Fruit fly (Drosophila melanogaster): ENCODE measurements around the gene Ag5r.

Gene Ag5r

dm6 chrX:14743819-14744218 lies 42.5 kb downstream of the Ag5r start (continued):
- TF ChIP-seq unc-4 (GFP tag; IDR thresholded peaks at IDR 0.05; ENCODE audit: partially characterized antibody) (no peak), CG14014 (GFP tag; IDR thresholded peaks at IDR 0.05) (no peak), CG1024 (GFP tag; IDR thresholded peaks at IDR 0.05) (0 out of 2 replicates have a peak, but pooled peaks have one; percentile 31), sens-2 (GFP tag; IDR thresholded peaks at IDR 0.05) (no peak), h (optimal IDR thresholded peaks at IDR 0.05) (no peak), Atf3 (GFP tag; optimal IDR thresholded peaks at IDR 0.05) (no peak), jigr1 (GFP tag; IDR thresholded peaks at IDR 0.05) (no peak; the same call in 2 of the 3 replicates), sd (tag; optimal IDR thresholded peaks at IDR 0.05) (no peak), Hr39 (optimal IDR thresholded peaks at IDR 0.05) (no peak), CG15269 (tag; optimal IDR thresholded peaks at IDR 0.05) (peak; percentile 55), Gug (GFP tag; IDR thresholded peaks at IDR 0.05) (peak; percentile 1; the same call in 1 of the 4 replicates), CG12942 (GFP tag; optimal IDR thresholded peaks at IDR 0.05) (no peak), CG6813 (GFP tag; optimal IDR thresholded peaks at IDR 0.05) (peak; percentile 7), fu2 (GFP tag; optimal IDR thresholded peaks at IDR 0.05) (no peak), CG15073 (GFP tag; optimal IDR thresholded peaks at IDR 0.05) (no peak), CG16863 (GFP tag; optimal IDR thresholded peaks at IDR 0.05) (no peak), Dref (GFP tag; IDR thresholded peaks at IDR 0.05) (no peak), CG8765 (GFP tag; IDR thresholded peaks at IDR 0.05) (peak; percentile 30; the same call in 1 of the 2 replicates), ERR (GFP tag; optimal IDR thresholded peaks at IDR 0.05) (no peak), toy (GFP tag; IDR thresholded peaks at IDR 0.05) (no peak), caup (GFP tag; optimal IDR thresholded peaks at IDR 0.05; ENCODE audit: severe bottlenecking) (peak; percentile 8), CG2120 (GFP tag; optimal IDR thresholded peaks at IDR 0.05) (peak; percentile 15), knrl (GFP tag; IDR thresholded peaks at IDR 0.05; ENCODE audit: partially characterized antibody) (no peak), slp2 (GFP tag; optimal IDR thresholded peaks at IDR 0.05) (no peak), lab (GFP tag; optimal IDR thresholded peaks at IDR 0.05) (peak; percentile 48), CG10543 (GFP tag; optimal IDR thresholded peaks at IDR 0.05) (peak; percentile 8), CG34224 (GFP tag; IDR thresholded peaks at IDR 0.05; ENCODE audit: partially characterized antibody) (no peak), CG7271 (tag; optimal IDR thresholded peaks at IDR 0.05) (no peak), sc (optimal IDR thresholded peaks at IDR 0.05) (no peak), sc (GFP tag; optimal IDR thresholded peaks at IDR 0.05) (peak; percentile 33), Hand (GFP tag; optimal IDR thresholded peaks at IDR 0.05) (no peak), CG6683 (GFP tag; optimal IDR thresholded peaks at IDR 0.05) (no peak), CG7928 (GFP tag; optimal IDR thresholded peaks at IDR 0.05) (no peak), inv (GFP tag; IDR thresholded peaks at IDR 0.05; ENCODE audit: partially characterized antibody) (no peak), CG4328 (GFP tag; optimal IDR thresholded peaks at IDR 0.05) (no peak), CG10565 (GFP tag; optimal IDR thresholded peaks at IDR 0.05) (no peak), CG11093 (GFP tag; IDR thresholded peaks at IDR 0.05) (no peak), CG6254 (GFP tag; optimal IDR thresholded peaks at IDR 0.05) (peak; percentile 34), Atf-2 (GFP tag; optimal IDR thresholded peaks at IDR 0.05) (no peak), HmgZ (tag; optimal IDR thresholded peaks at IDR 0.05) (no peak), fd3F (GFP tag; optimal IDR thresholded peaks at IDR 0.05) (no peak), CG14710 (tag; optimal IDR thresholded peaks at IDR 0.05) (peak; percentile 68), ham (GFP tag; IDR thresholded peaks at IDR 0.05) (no peak), cato (GFP tag; optimal IDR thresholded peaks at IDR 0.05; ENCODE audit: borderline replicate concordance) (no peak), CG32532 (GFP tag; IDR thresholded peaks at IDR 0.05) (peak; percentile 41; the same call in 1 of the 2 replicates), danr (GFP tag; IDR thresholded peaks at IDR 0.05) (no peak), shn (GFP tag; optimal IDR thresholded peaks at IDR 0.05) (no peak), pnt (GFP tag; optimal IDR thresholded peaks at IDR 0.05) (no peak), CG10654 (GFP tag; optimal IDR thresholded peaks at IDR 0.05) (peak; percentile 6), Aef1 (GFP tag; IDR thresholded peaks at IDR 0.05) (peak; percentile 37; the same call in 1 of the 3 replicates), CG12104 (GFP tag; optimal IDR thresholded peaks at IDR 0.05) (peak; percentile 3), bowl (GFP tag; IDR thresholded peaks at IDR 0.05) (no peak)
